Fruit fly (Drosophila melanogaster) Kc167 (cell line): ENCODE measurements around the gene CG33947.

Experiments
- Myc ChIP-seq: fragments of >200 bp; optimal IDR thresholded peaks from 2 replicates; lab custom pipeline; 2017; ENCODE audit warnings: missing external identifiers
- Sin3A ChIP-seq: fragments of >200 bp; optimal IDR thresholded peaks from 2 replicates; lab custom pipeline; 2018; ENCODE audit warnings: missing external identifiers
- h ChIP-seq: fragments of >200 bp; optimal IDR thresholded peaks from 3 replicates; lab custom pipeline; 2018; ENCODE audit warnings: missing external identifiers
- insv ChIP-seq: fragments of >200 bp; optimal IDR thresholded peaks from 3 replicates; lab custom pipeline; 2018; ENCODE audit warnings: missing external identifiers
- psq ChIP-seq: fragments of >200 bp; optimal IDR thresholded peaks from 2 replicates; lab custom pipeline; 2017; ENCODE audit warnings: missing external identifiers
- ttk ChIP-seq: sonication (Bioruptor generic); optimal IDR thresholded peaks from 2 replicates; lab custom pipeline; 2017; ENCODE audit warnings: missing external identifiers

Gene CG33947

dm6 chr3L:11069764-11070163 is 26.5 kb upstream of the CG33947 start, which contains the start of gene CG6310:
TSS of gene CG6310 (minus strand) at chr3L:11069864.
- no peak for TF ChIP-seq Myc (lab: Kevin White, UChicago)
- TF ChIP-seq h (lab: Kevin White, UChicago) = no peak
- TF ChIP-seq psq = no peak
- no peak for TF ChIP-seq Sin3A (lab: Kevin White, UChicago)
- TF ChIP-seq ttk = no peak
- TF ChIP-seq insv (lab: Kevin White, UChicago) = no peak

dm6 chr3L:11070372-11070854 is 25.9 kb upstream of the CG33947 start, which contains the start of gene Mocs1:
TSS of gene Mocs1 (plus strand) at chr3L:11070526.
- TF ChIP-seq Sin3A (lab: Kevin White, UChicago) = no peak
- no peak for TF ChIP-seq psq
- no peak for TF ChIP-seq ttk
- TF ChIP-seq h (lab: Kevin White, UChicago) = no peak
- TF ChIP-seq Myc (lab: Kevin White, UChicago) = no peak
- no peak for TF ChIP-seq insv (lab: Kevin White, UChicago)

DNA sequence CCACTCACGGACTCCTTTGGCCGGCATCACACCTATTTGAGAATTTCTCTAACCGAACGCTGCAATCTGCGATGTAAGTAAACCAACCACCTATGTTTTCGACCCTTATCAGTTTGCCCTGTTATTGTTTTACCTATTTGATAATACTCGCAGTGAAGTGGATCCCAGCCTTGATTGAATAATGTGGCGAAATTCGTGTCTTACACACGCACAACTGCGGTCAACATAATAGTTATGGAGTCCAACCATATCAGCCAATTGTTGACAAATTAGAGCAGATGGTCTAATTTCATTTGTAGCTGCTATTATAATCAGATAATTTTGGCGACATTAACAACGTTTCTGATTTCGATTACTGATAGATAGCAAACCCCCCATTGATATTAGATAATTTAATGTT is 25.2 kb upstream of the CG33947 start:
- TF ChIP-seq ttk (no peak), Myc (lab: Kevin White, UChicago) (no peak), insv (lab: Kevin White, UChicago) (no peak), psq (no peak)

dm6 chr3L:11074043-11074853 is 22.0 kb upstream of the CG33947 start, which contains the start of the genes Pfdn2 and Noc1:
TSS of gene Pfdn2 (minus strand) at chr3L:11074388.
TSS of gene Noc1 (plus strand) at chr3L:11074769.
- no peak for TF ChIP-seq ttk
- TF ChIP-seq Sin3A (lab: Kevin White, UChicago) = no peak
- no peak for TF ChIP-seq psq
- no peak for TF ChIP-seq Myc (lab: Kevin White, UChicago)
- TF ChIP-seq insv (lab: Kevin White, UChicago) = no peak
- no peak for TF ChIP-seq h (lab: Kevin White, UChicago)

dm6 chr3L:11083605-11084004 is 12.7 kb upstream of the CG33947 start:
- TF ChIP-seq psq (no peak), insv (lab: Kevin White, UChicago) (no peak), Sin3A (lab: Kevin White, UChicago) (no peak), h (lab: Kevin White, UChicago) (no peak), ttk (no peak), Myc (lab: Kevin White, UChicago) (no peak)

dm6 chr3L:11084557-11085231 is 11.6 kb upstream of the CG33947 start:
- no peak for TF ChIP-seq psq

dm6 chr3L:11085810-11086209 is 10.5 kb upstream of the CG33947 start:
- no peak for TF ChIP-seq psq
- TF ChIP-seq insv (lab: Kevin White, UChicago) = no peak
- no peak for TF ChIP-seq h (lab: Kevin White, UChicago)
- no peak for TF ChIP-seq Sin3A (lab: Kevin White, UChicago)
- no peak for TF ChIP-seq ttk
- TF ChIP-seq Myc (lab: Kevin White, UChicago) = no peak

DNA sequence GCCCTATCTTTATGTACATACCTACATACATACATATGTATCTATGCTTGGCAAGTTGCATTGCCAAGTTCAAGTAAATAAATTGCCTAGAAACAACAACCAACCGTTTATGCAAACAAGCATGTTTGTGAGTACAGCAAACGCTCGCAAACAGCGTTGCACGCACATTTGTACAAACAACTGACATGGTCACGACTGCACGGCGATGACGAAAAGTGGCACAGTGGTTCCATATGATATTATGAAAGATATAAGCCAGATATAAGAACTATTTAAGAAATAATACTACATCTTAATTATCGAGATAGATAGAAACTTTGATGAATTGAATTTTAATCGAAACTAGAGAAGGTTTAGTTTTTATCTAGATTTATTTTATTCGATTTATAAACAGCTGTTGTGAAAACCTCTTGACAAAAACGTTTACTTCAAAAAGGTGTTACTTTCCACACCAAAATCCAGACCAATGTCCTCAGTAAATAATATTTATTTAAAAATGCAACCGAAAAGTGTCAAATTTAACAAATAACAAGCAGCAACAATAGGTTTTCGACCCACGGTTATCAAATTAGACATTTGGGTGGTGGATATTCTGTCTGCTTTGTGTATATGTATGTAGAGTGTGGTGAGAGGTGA is 6.4 kb upstream of the CG33947 start:
- no peak for TF ChIP-seq psq
- TF ChIP-seq Myc (lab: Kevin White, UChicago) = no peak
- TF ChIP-seq insv (lab: Kevin White, UChicago) = no peak
- TF ChIP-seq h (lab: Kevin White, UChicago) = no peak
- TF ChIP-seq ttk = no peak
- TF ChIP-seq Sin3A (lab: Kevin White, UChicago) = no peak

DNA sequence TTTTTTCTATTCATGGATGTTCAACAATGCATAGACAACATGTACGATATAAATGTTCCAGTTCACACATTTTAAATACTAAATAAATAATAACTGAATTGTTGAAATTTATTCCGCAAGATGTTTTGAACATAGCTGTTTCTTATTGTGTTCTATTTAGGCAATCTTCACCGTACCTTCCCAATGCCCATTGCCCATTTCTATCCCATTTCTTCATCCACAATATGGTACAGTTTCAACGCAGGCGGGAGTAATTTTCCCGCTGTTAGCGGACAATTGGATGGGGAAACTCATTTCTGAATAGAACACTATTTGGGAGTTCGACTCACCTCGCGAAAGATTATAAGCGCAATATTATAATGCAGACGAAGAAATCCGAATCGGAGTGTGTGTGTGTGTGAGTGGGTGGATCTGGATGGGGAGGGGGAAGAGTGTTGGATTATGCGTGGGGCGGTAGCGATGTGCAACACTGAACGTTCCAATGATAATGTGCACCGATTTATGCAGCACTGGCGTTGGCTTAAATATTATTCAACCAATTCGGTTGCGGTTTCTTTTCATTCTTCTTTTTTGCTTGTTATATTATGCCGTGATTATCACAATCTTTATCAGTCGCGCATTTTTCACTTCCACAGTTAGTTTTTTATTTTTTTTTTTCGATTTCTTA is 4.2 kb upstream of the CG33947 start:
- TF ChIP-seq psq (no peak), ttk (no peak), h (lab: Kevin White, UChicago) (no peak), Myc (lab: Kevin White, UChicago) (no peak), Sin3A (lab: Kevin White, UChicago) (no peak), insv (lab: Kevin White, UChicago) (no peak)

- TF ChIP-seq h (lab: Kevin White, UChicago) (no peak), psq (no peak), Myc (lab: Kevin White, UChicago) (no peak), Sin3A (lab: Kevin White, UChicago) (no peak), ttk (no peak)
Observed at dm6 chr3L:11092610-11092961, 3.7 kb upstream of the CG33947 start.

DNA sequence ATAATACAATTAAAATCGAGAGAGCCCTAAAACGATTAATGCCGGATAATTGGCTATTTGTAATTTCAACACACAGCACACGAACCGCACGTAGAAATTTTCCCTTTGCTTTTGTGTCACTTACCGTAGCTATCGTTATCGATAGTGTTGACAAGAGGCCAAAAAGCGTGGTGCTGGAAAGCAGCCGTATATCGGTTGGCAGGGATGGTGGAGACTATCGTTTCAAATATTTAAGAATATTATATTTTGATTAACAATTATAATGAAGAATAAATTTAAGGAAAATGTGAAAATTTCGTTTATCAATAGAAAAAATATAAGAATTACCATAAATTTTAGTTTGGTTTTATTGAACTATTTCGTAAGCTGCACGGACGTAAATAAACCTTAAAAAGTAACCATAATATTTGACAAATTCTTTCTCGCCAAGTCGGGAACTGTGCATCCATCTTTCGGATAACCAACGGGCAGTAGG is 3.2 kb upstream of the CG33947 start, which contains the start of gene JIL-1:
Gene JIL-1 (minus strand): TSS at position 148 of the 475 bp plus-strand sequence.
- no peak for TF ChIP-seq psq
- TF ChIP-seq ttk = no peak
- TF ChIP-seq Sin3A (lab: Kevin White, UChicago) = no peak
- TF ChIP-seq insv (lab: Kevin White, UChicago) = no peak
- TF ChIP-seq h (lab: Kevin White, UChicago) = no peak
- no peak for TF ChIP-seq Myc (lab: Kevin White, UChicago)
